Fruit fly (Drosophila melanogaster) Kc167 (cell line): ENCODE results near the gene Hel25E.

ENCODE experiments used
- Myc ChIP-seq: fragments of >200 bp; optimal IDR thresholded peaks from 2 replicates; lab custom pipeline; 2017; ENCODE audit warnings: missing external identifiers
- Sin3A ChIP-seq: fragments of >200 bp; optimal IDR thresholded peaks from 2 replicates; lab custom pipeline; 2018; ENCODE audit warnings: missing external identifiers
- h ChIP-seq: fragments of >200 bp; optimal IDR thresholded peaks from 3 replicates; lab custom pipeline; 2018; ENCODE audit warnings: missing external identifiers
- insv ChIP-seq: fragments of >200 bp; optimal IDR thresholded peaks from 3 replicates; lab custom pipeline; 2018; ENCODE audit warnings: missing external identifiers
- psq ChIP-seq: fragments of >200 bp; optimal IDR thresholded peaks from 2 replicates; lab custom pipeline; 2017; ENCODE audit warnings: missing external identifiers
- ttk ChIP-seq: sonication (Bioruptor generic); optimal IDR thresholded peaks from 2 replicates; lab custom pipeline; 2017; ENCODE audit warnings: missing external identifiers

Hel25E gene

dm6 chr2L:5494808-5495356 is 47.2 kb downstream of the Hel25E start:
- TF ChIP-seq psq, result no peak
- TF ChIP-seq h (lab: Kevin White, UChicago), result no peak
- TF ChIP-seq ttk, result no peak
- no peak for TF ChIP-seq Sin3A (lab: Kevin White, UChicago)
- no peak for TF ChIP-seq Myc (lab: Kevin White, UChicago)
- TF ChIP-seq insv (lab: Kevin White, UChicago), result no peak

DNA sequence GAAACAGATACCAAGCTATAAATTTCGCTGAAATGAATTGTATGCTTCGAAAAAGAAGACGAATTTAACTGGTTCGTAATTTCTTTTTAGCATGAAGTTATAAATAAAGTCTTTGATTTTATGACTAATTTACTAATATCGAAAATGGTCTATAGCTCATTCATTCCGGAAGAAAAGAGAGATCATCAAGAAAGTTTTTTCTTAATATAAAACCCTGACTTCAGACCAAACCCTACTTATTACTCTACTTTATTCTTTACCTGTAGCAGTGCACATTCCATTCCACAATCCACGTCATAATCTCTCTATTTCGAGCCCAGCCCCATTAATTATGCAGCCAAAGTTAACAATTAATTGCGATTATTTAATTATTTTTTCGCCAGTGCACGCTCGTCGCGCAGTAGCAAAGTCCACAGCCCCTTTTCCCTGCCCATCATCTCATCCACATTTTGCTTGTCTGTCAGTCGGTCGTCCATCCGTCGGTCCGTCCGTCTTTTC is 48.2 kb downstream of the Hel25E start:
- TF ChIP-seq psq, result no peak
- TF ChIP-seq Sin3A (lab: Kevin White, UChicago), result no peak
- TF ChIP-seq h (lab: Kevin White, UChicago), result no peak
- TF ChIP-seq insv (lab: Kevin White, UChicago), result no peak
- TF ChIP-seq ttk, result no peak
- no peak for TF ChIP-seq Myc (lab: Kevin White, UChicago)

DNA sequence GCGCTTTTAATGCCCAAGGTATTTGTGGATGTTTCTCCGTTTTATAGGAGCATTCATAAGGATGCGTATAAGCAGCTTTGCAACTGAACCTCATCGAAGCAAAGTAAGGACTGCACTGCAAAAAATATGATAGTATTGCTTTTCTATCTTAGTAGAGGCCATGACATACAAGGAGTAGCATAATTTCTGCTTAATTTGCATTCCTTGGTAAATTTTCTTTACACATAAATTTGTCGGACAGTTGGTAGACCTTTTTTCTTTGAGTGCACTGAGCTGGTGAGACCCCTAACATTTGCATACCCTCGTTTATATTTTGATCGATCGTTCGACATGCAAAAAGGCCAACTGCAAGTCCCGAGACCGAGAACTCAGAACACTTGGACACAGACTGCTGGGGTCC is 49.2 kb downstream of the Hel25E start:
- no peak for TF ChIP-seq Myc (lab: Kevin White, UChicago)
- TF ChIP-seq psq, result no peak
- no peak for TF ChIP-seq h (lab: Kevin White, UChicago)
- TF ChIP-seq insv (lab: Kevin White, UChicago), result no peak
- no peak for TF ChIP-seq Sin3A (lab: Kevin White, UChicago)
- no peak for TF ChIP-seq ttk

DNA sequence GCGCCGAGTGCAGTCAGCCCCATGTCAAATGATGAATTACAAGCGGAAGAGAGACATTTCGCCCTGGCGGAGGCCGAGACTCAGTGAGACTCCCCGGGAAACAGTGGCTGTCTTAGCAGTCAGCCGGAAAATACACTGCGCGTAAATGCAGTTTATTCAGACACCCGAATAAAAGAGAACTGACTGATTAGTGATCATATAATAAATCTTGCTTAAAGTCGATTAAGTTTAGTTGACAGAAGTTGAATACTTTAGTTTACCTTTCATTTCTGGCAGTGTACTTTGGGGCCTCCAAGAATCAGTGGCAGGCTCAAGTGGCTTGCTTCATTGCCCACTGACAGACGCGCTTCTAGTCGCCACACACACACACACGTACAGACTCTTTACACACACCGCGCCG is 50.9 kb downstream of the Hel25E start:
- no peak for TF ChIP-seq h (lab: Kevin White, UChicago)
- no peak for TF ChIP-seq insv (lab: Kevin White, UChicago)
- no peak for TF ChIP-seq Sin3A (lab: Kevin White, UChicago)
- TF ChIP-seq psq, result no peak
- no peak for TF ChIP-seq Myc (lab: Kevin White, UChicago)
- TF ChIP-seq ttk, result no peak

DNA sequence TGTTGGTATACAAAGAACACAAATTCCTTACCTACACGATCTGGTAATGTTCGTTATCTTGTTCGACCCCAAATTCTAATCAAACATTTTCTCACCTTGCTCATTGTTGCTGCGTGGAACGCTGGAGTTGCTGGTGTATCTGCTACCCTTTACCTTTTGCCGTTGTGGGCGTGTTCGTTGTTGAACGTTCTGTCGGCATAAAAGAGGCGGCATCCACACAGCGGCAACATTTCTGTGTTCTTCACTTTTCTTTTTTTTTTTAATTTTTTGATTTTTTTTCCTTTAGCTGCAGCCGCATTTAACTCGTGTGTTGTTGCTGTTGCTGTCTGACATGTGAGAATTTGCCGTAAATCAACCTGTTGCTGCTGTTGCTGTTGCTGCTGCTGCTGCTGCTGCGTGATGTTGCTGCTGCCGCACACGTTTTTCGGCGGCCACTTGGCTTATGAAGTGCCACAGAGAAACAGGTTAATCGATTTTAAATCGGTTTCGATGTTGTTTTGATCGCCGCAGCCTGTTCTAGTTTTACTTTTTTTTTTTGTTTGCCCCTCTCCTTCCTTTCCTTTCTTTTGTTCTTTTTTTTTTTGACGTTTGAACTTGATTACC is 52.3 kb downstream of the Hel25E start:
- TF ChIP-seq Myc (lab: Kevin White, UChicago) (no peak), h (lab: Kevin White, UChicago) (no peak), insv (lab: Kevin White, UChicago) (no peak), ttk (no peak), psq (no peak), Sin3A (lab: Kevin White, UChicago) (no peak)
